Worm (Caenorhabditis elegans): Measurements from ENCODE around the gene Y75B8A.8.

- TF ChIP-seq ceh-18 (tag; optimal IDR thresholded peaks at IDR 0.05) (no peak), syd-9 (tag; optimal IDR thresholded peaks at IDR 0.05) (no peak)
These were observed 22.3 kb upstream of the Y75B8A.8 start for ce11 chrIII:12138235-12138634.
